Worm (Caenorhabditis elegans) whole organism, early embryonic: ENCODE data around the gene T02G5.7.

Source experiments
- F13C5.2 ChIP-seq: sonication (generic microtip); optimal IDR thresholded peaks from 2 replicates; lab custom pipeline; 2017; ENCODE audit warnings: mild to moderate bottlenecking, missing genetic modification characterization, inconsistent platforms, missing compliant biosample characterization
- aly-1 ChIP-seq: sonication (generic microtip); optimal IDR thresholded peaks from 2 replicates; lab custom pipeline; 2016; ENCODE audit warnings: missing genetic modification characterization, missing compliant biosample characterization
- ama-1 ChIP-seq: fragments of 150-350 bp; optimal IDR thresholded peaks from 2 replicates; lab custom pipeline; 2014
- ceh-13 ChIP-seq: fragments of 200-800 bp; sonication (Bioruptor generic); optimal IDR thresholded peaks from 2 replicates; lab custom pipeline; 2018; ENCODE audit warnings: mild to moderate bottlenecking, missing genetic modification characterization, missing compliant biosample characterization
- ets-7 ChIP-seq: sonication (generic microtip); optimal IDR thresholded peaks from 2 replicates; lab custom pipeline; 2016; ENCODE audit warnings: missing genotype, missing genetic modification characterization, missing compliant biosample characterization
- flt-1 ChIP-seq: fragments of 200-800 bp; sonication (Bioruptor generic); IDR thresholded peaks from 2 replicates; pipeline ENCODE4 v1.3.6; 2022; ENCODE audit warnings: missing genetic modification characterization, missing compliant biosample characterization
- scrt-1 ChIP-seq: fragments of 200-800 bp; sonication (Bioruptor generic); IDR thresholded peaks from 2 replicates; pipeline ENCODE4 v1.3.6; 2022; ENCODE audit warnings: missing genetic modification characterization, missing compliant biosample characterization
- tbx-11 ChIP-seq: fragments of 200-800 bp; sonication (Bioruptor generic); IDR thresholded peaks from 2 replicates; pipeline ENCODE4 v1.3.6; 2022; ENCODE audit warnings: missing genetic modification characterization, missing compliant biosample characterization

DNA sequence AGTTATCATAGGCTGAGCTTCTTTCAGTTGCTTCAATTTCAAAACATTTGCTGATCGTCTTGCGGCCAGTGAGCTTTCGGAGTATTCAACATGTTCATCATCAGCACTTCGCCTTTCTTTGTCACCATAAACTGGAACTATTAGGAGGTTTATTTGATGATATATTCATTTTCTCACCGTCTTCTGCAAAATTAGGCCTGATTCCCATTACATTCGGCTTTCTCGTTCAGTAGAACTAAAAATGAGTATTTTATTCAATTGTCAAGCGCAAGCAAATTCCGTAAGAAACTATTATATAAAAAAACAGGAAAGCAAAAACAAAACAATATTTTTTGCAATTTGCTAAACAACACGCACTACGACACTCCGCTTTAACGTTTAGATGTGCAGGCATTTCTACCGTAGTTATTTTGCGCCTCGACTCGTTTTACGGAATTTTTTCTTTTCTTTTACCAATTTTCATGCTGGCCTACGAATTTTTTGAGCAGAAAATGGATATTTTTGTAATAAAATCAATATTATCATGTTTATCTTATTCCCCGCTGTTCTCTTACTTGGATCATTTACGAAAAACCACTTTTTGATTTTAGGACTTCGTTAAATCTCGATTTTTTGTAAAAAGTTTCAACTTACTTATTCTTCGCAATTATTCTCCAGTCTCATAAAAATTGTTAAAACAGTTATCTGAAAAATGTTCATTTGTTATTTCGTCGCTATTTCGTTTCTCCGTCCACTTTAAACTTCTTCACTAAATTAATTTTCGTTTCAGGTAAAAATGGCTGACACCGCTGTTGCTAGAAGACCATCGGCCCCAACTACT lies 29.6 kb downstream of the T02G5.7 start, which contains the start of the genes farl-11 and rpl-33:
- TF ChIP-seq scrt-1 (GFP tag; lab: Robert Waterston, UW) (no peak), ceh-13 (GFP tag; lab: Kevin White, UChicago) (no peak), ama-1 (lab: Kevin White, UChicago) (no peak), aly-1 (tag; lab: Kevin White, UChicago) (no peak), flt-1 (0 out of 2 replicates have a peak, but pooled peaks have one; percentile 27), tbx-11 (no peak), F13C5.2 (tag; lab: Kevin White, UChicago) (peak; percentile 51), ets-7 (tag; lab: Kevin White, UChicago) (no peak)
